Fruit fly (Drosophila melanogaster) whole organism: ENCODE measurements around the gene CG31804.

ENCODE experiments used
- CG8478 ChIP-seq: fragments of >200 bp; optimal IDR thresholded peaks from 2 replicates; lab custom pipeline; 2018; ENCODE audit warnings: inconsistent platforms
- psq ChIP-seq: fragments of >200 bp; optimal IDR thresholded peaks from 2 replicates; lab custom pipeline; 2017
- usp ChIP-seq: fragments of >200 bp; optimal IDR thresholded peaks from 2 replicates; lab custom pipeline; 2017; ENCODE audit warnings: missing biosample characterization, missing genetic modification characterization, mixed read lengths

dm6 chr2L:17397372-17397771 lies 34.1 kb downstream of the CG31804 start:
- TF ChIP-seq usp (GFP tag; lab: Kevin White, UChicago): no peak
- TF ChIP-seq CG8478 (lab: Kevin White, UChicago): no peak
- TF ChIP-seq psq (lab: Kevin White, UChicago): no peak
